Worm (Caenorhabditis elegans) whole organism, early embryonic: ENCODE measurements around the gene C07H4.1.

Experiments
- B0310.2 ChIP-seq: sonication (generic microtip); optimal IDR thresholded peaks from 2 replicates; lab custom pipeline; 2016; ENCODE audit warnings: mild to moderate bottlenecking, missing genetic modification characterization, missing compliant biosample characterization
- F13C5.2 ChIP-seq: sonication (generic microtip); optimal IDR thresholded peaks from 2 replicates; lab custom pipeline; 2017; ENCODE audit warnings: mild to moderate bottlenecking, missing genetic modification characterization, inconsistent platforms, missing compliant biosample characterization
- aly-1 ChIP-seq: sonication (generic microtip); optimal IDR thresholded peaks from 2 replicates; lab custom pipeline; 2016; ENCODE audit warnings: missing genetic modification characterization, missing compliant biosample characterization
- ama-1 ChIP-seq: fragments of 150-350 bp; optimal IDR thresholded peaks from 2 replicates; lab custom pipeline; 2014
- hmg-4 ChIP-seq: fragments of 200-800 bp; sonication (Bioruptor generic); optimal IDR thresholded peaks from 2 replicates; lab custom pipeline; 2018; ENCODE audit warnings: mild to moderate bottlenecking, missing genetic modification characterization, missing compliant biosample characterization
- hnd-1 ChIP-seq: sonication (generic microtip); optimal IDR thresholded peaks from 2 replicates; lab custom pipeline; 2016; ENCODE audit warnings: missing genetic modification characterization, missing compliant biosample characterization
- pes-1 ChIP-seq: fragments of 200-800 bp; sonication (Bioruptor generic); IDR thresholded peaks from 2 replicates; pipeline ENCODE4 v1.3.6; 2022; ENCODE audit warnings: missing genetic modification reagents, missing genetic modification characterization, missing compliant biosample characterization
- tbx-37 ChIP-seq: fragments of 200-800 bp; sonication (Bioruptor generic); conservative IDR thresholded peaks from 2 replicates; pipeline ENCODE4 v1.3.6; 2022; ENCODE audit warnings: missing genetic modification reagents, missing genetic modification characterization, missing compliant biosample characterization

DNA sequence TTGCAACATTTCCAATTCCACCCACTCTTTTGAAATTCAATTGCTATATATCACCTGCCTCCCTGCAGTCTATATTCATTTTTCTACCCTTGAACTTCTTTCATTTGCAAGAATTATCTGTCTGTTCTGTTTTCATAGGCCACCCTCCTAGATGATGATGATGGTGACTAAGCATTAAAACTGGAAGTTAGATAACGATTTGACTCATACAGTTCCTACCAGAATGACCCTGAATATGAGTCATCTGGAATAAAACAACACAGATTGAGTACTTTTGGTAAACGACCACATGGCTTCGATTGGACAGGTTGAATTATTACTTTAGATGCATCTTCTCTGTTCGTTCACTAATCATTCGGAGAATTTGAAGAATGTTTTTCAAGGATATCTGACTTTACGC, 30.9 kb upstream of the C07H4.1 start:
- TF ChIP-seq ama-1 (lab: Kevin White, UChicago) (no peak), aly-1 (no peak), pes-1 (GFP tag; lab: Robert Waterston, UW) (no peak), F13C5.2 (tag; lab: Kevin White, UChicago) (no peak), B0310.2 (tag; lab: Kevin White, UChicago) (no peak), tbx-37 (GFP tag; lab: Robert Waterston, UW) (no peak), hnd-1 (tag; lab: Kevin White, UChicago) (no peak), hmg-4 (no peak)
